Fruit fly (Drosophila melanogaster) whole organism, embryonic: Measurements from ENCODE around the gene Pi4KIIalpha.

Source experiments
- Asciz ChIP-seq: fragments of 200-800 bp; sonication (Bioruptor generic); optimal IDR thresholded peaks from 2 replicates; lab custom pipeline; 2017; ENCODE audit warnings: missing biosample characterization, mild to moderate bottlenecking, missing genetic modification characterization, missing genetic modification reagents
- Bteb2 ChIP-seq: fragments of 200-800 bp; sonication (Bioruptor generic); optimal IDR thresholded peaks from 2 replicates; lab custom pipeline; 2016; ENCODE audit warnings: missing biosample characterization, missing genetic modification characterization
- CG10267 ChIP-seq: fragments of 200-800 bp; sonication (Bioruptor generic); optimal IDR thresholded peaks from 2 replicates; lab custom pipeline; 2018; ENCODE audit warnings: missing biosample characterization, mild to moderate bottlenecking, missing genetic modification characterization, moderate library complexity
- CG11085 ChIP-seq: fragments of 200-800 bp; sonication (Bioruptor generic); IDR thresholded peaks from 2 replicates; pipeline ENCODE4 v1.3.6; 2022; ENCODE audit warnings: missing biosample characterization, missing genetic modification characterization
- CG11398 ChIP-seq: fragments of 200-800 bp; sonication (Bioruptor generic); optimal IDR thresholded peaks from 2 replicates; lab custom pipeline; 2016; ENCODE audit warnings: missing biosample characterization, missing genetic modification characterization
- CG11560 ChIP-seq: fragments of 200-800 bp; sonication (Bioruptor generic); IDR thresholded peaks from 3 replicates; pipeline ENCODE4 v1.3.6; 2022; ENCODE audit warnings: missing biosample characterization, missing genetic modification characterization
- CG14667 ChIP-seq: fragments of 200-800 bp; sonication (Bioruptor generic); IDR thresholded peaks from 2 replicates; pipeline ENCODE4 v1.3.6; 2022; ENCODE audit warnings: missing biosample characterization, missing genetic modification characterization
- CG16863 ChIP-seq: fragments of 200-800 bp; sonication (Bioruptor generic); optimal IDR thresholded peaks from 3 replicates; lab custom pipeline; 2016; ENCODE audit warnings: missing biosample characterization, missing genetic modification characterization
- CG17568 ChIP-seq: fragments of 200-800 bp; sonication (Bioruptor generic); optimal IDR thresholded peaks from 2 replicates; lab custom pipeline; 2018; ENCODE audit warnings: missing biosample characterization, mild to moderate bottlenecking, missing genetic modification characterization, moderate library complexity
- CG18599 ChIP-seq: fragments of 200-800 bp; sonication (Bioruptor generic); optimal IDR thresholded peaks from 3 replicates; lab custom pipeline; 2017; ENCODE audit warnings: missing biosample characterization, missing genetic modification characterization, mild to moderate bottlenecking, moderate library complexity, missing genetic modification reagents
- CG3065 ChIP-seq: fragments of 200-800 bp; sonication (Bioruptor generic); optimal IDR thresholded peaks from 2 replicates; lab custom pipeline; 2016; ENCODE audit warnings: missing biosample characterization, missing genetic modification characterization
- CG32772 ChIP-seq: fragments of 200-800 bp; sonication (Bioruptor generic); IDR thresholded peaks from 2 replicates; pipeline ENCODE4 v1.3.6; 2022; ENCODE audit warnings: missing biosample characterization, missing genetic modification characterization
- CG33557 ChIP-seq: fragments of 200-800 bp; sonication (Bioruptor generic); optimal IDR thresholded peaks from 2 replicates; lab custom pipeline; 2019; ENCODE audit warnings: missing biosample characterization, mild to moderate bottlenecking, missing genetic modification characterization, moderate library complexity
- CG3847 ChIP-seq: fragments of 200-800 bp; sonication (Bioruptor generic); IDR thresholded peaks from 2 replicates; pipeline ENCODE4 v1.3.6; 2022; ENCODE audit warnings: missing biosample characterization, missing genetic modification characterization
- CG42726 ChIP-seq: fragments of 200-800 bp; sonication (Bioruptor generic); IDR thresholded peaks from 2 replicates; pipeline ENCODE4 v1.3.6; 2022; ENCODE audit warnings: missing biosample characterization, missing genetic modification characterization; ENCODE audit not compliant: partially characterized antibody
- CG5953 ChIP-seq: fragments of 200-800 bp; sonication (Bioruptor generic); IDR thresholded peaks from 2 replicates; pipeline ENCODE4 v1.3.6; 2022; ENCODE audit warnings: missing biosample characterization, missing genetic modification characterization
- CG9876 ChIP-seq: fragments of 200-800 bp; sonication (Bioruptor generic); optimal IDR thresholded peaks from 2 replicates; lab custom pipeline; 2016; ENCODE audit warnings: missing biosample characterization, missing genetic modification characterization
- CTCF ChIP-seq: fragments of 200-800 bp; sonication (Bioruptor generic); optimal IDR thresholded peaks from 2 replicates; lab custom pipeline; 2017; ENCODE audit warnings: missing biosample characterization, mild to moderate bottlenecking, missing genetic modification characterization, moderate library complexity
- D ChIP-seq, 2 experiments: fragments of 200-800 bp in 1 of 2; fragments of >200 bp in 1 of 2; sonication (Bioruptor generic) in 1 of 2; optimal IDR thresholded peaks; 2 replicates in 1 of 2; 3 replicates in 1 of 2; lab custom pipeline; 2017; ENCODE audit warnings: mild to moderate bottlenecking in 1 of 2, missing biosample characterization in 1 of 2, missing genetic modification characterization in 1 of 2, missing genetic modification reagents in 1 of 2
- Dip3 ChIP-seq: fragments of 200-800 bp; sonication (Bioruptor generic); optimal IDR thresholded peaks from 3 replicates; lab custom pipeline; 2016; ENCODE audit warnings: missing biosample characterization, missing genetic modification characterization
- E2f2 ChIP-seq: fragments of 200-800 bp; sonication (Bioruptor generic); IDR thresholded peaks from 2 replicates; pipeline ENCODE4 v1.3.6; 2022; ENCODE audit warnings: missing biosample characterization, missing genetic modification characterization
- Fer1 ChIP-seq: fragments of 200-800 bp; sonication (Bioruptor generic); optimal IDR thresholded peaks from 2 replicates; lab custom pipeline; 2017; ENCODE audit warnings: missing biosample characterization, mild to moderate bottlenecking, missing genetic modification characterization
- H2.0 ChIP-seq: fragments of 200-800 bp; sonication (Bioruptor generic); IDR thresholded peaks from 2 replicates; pipeline ENCODE4 v1.3.6; 2022; ENCODE audit warnings: missing biosample characterization, missing genetic modification characterization
- Hsf ChIP-seq: fragments of 200-800 bp; sonication (Bioruptor generic); optimal IDR thresholded peaks from 3 replicates; lab custom pipeline; 2016; ENCODE audit warnings: missing biosample characterization, missing genetic modification characterization
- Lhr ChIP-seq: fragments of 200-800 bp; sonication (Bioruptor generic); optimal IDR thresholded peaks from 3 replicates; lab custom pipeline; 2017; ENCODE audit warnings: mild to moderate bottlenecking, missing biosample characterization, missing genetic modification reagents, missing genetic modification characterization
- Mad ChIP-seq: fragments of 200-800 bp; sonication (Bioruptor generic); optimal IDR thresholded peaks from 2 replicates; lab custom pipeline; 2016; ENCODE audit warnings: missing biosample characterization, missing genetic modification characterization
- NFAT ChIP-seq: fragments of 200-800 bp; sonication (Bioruptor generic); IDR thresholded peaks from 2 replicates; pipeline ENCODE4 v1.3.6; 2022; ENCODE audit warnings: missing biosample characterization, missing genetic modification characterization
- Ravus ChIP-seq: fragments of 200-800 bp; sonication (Bioruptor generic); IDR thresholded peaks from 2 replicates; pipeline ENCODE4 v1.3.6; 2022; ENCODE audit warnings: missing biosample characterization, missing genetic modification characterization
- Taf1 ChIP-seq: fragments of 200-800 bp; sonication (Bioruptor generic); IDR thresholded peaks from 2 replicates; pipeline ENCODE4 v1.3.6; 2022; ENCODE audit warnings: missing biosample characterization, missing genetic modification characterization
- ase ChIP-seq: fragments of 200-800 bp; sonication (Bioruptor generic); IDR thresholded peaks from 3 replicates; pipeline ENCODE4 v1.3.6; 2022; ENCODE audit warnings: missing biosample characterization, missing genetic modification characterization
- ato ChIP-seq: fragments of 200-800 bp; sonication (Bioruptor generic); IDR thresholded peaks from 2 replicates; pipeline ENCODE4 v1.3.6; 2022; ENCODE audit warnings: missing biosample characterization, missing genetic modification characterization; ENCODE audit not compliant: partially characterized antibody
- bab2 ChIP-seq: fragments of 200-800 bp; sonication (Bioruptor generic); optimal IDR thresholded peaks from 2 replicates; lab custom pipeline; 2016; ENCODE audit warnings: missing biosample characterization, missing genetic modification characterization
- bsh ChIP-seq, 2 experiments: fragments of 200-800 bp; sonication (Bioruptor generic); optimal IDR thresholded peaks; 2 replicates each; lab custom pipeline; 2017 to 2018; ENCODE audit warnings: mild to moderate bottlenecking in 2 of 2, missing biosample characterization in 2 of 2, missing genetic modification characterization in 2 of 2, moderate library complexity in 1 of 2
- cad ChIP-seq: fragments of >200 bp; optimal IDR thresholded peaks from 2 replicates; lab custom pipeline; 2017; ENCODE audit warnings: missing biosample characterization, missing genetic modification characterization
- ci ChIP-seq: fragments of 200-800 bp; sonication (Bioruptor generic); IDR thresholded peaks from 3 replicates; pipeline ENCODE4 v1.3.6; 2022; ENCODE audit warnings: missing biosample characterization, missing genetic modification characterization
- dati ChIP-seq: fragments of 200-800 bp; sonication (Bioruptor generic); IDR thresholded peaks from 2 replicates; pipeline ENCODE4 v1.3.6; 2022; ENCODE audit warnings: missing biosample characterization, missing genetic modification characterization
- fd3F ChIP-seq: fragments of 200-800 bp; sonication (Bioruptor generic); optimal IDR thresholded peaks from 2 replicates; lab custom pipeline; 2018; ENCODE audit warnings: missing biosample characterization, mild to moderate bottlenecking, missing genetic modification characterization, moderate library complexity
- grn ChIP-seq: fragments of 200-800 bp; sonication (Bioruptor generic); optimal IDR thresholded peaks from 3 replicates; lab custom pipeline; 2017; ENCODE audit warnings: missing biosample characterization, missing genetic modification characterization
- hb ChIP-seq: fragments of 200-800 bp; sonication (Bioruptor generic); IDR thresholded peaks from 3 replicates; pipeline ENCODE4 v1.3.6; 2022; ENCODE audit warnings: missing biosample characterization, missing genetic modification characterization; ENCODE audit not compliant: partially characterized antibody
- hkb ChIP-seq, 2 experiments: fragments of 200-800 bp in 1 of 2; fragments of >200 bp in 1 of 2; sonication (Bioruptor generic) in 1 of 2; IDR thresholded peaks in 1 of 2; optimal IDR thresholded peaks in 1 of 2; 2 replicates each; pipeline versions ENCODE4 v1.3.6 to Lab custom; 2017 to 2022; ENCODE audit warnings: missing biosample characterization in 1 of 2, missing genetic modification characterization in 1 of 2
- lmd ChIP-seq: fragments of 200-800 bp; sonication (Bioruptor generic); IDR thresholded peaks from 2 replicates; pipeline ENCODE4 v1.3.6; 2022; ENCODE audit warnings: missing biosample characterization, missing genetic modification characterization
- nerfin-2 ChIP-seq: fragments of 200-800 bp; sonication (Bioruptor generic); IDR thresholded peaks from 2 replicates; pipeline ENCODE4 v1.3.6; 2022; ENCODE audit warnings: missing biosample characterization, missing genetic modification characterization; ENCODE audit not compliant: partially characterized antibody
- odd ChIP-seq: fragments of 200-800 bp; sonication (Bioruptor generic); optimal IDR thresholded peaks from 2 replicates; lab custom pipeline; 2017; ENCODE audit warnings: missing biosample characterization, mild to moderate bottlenecking, missing genetic modification characterization
- pum ChIP-seq: fragments of 200-800 bp; sonication (Bioruptor generic); optimal IDR thresholded peaks from 2 replicates; lab custom pipeline; 2016; ENCODE audit warnings: missing biosample characterization, missing genetic modification characterization
- pzg ChIP-seq: fragments of 200-800 bp; sonication (Bioruptor generic); optimal IDR thresholded peaks from 3 replicates; lab custom pipeline; 2018; ENCODE audit warnings: missing biosample characterization, mild to moderate bottlenecking, missing genetic modification characterization, moderate library complexity
- sd ChIP-seq: fragments of 200-800 bp; sonication (Bioruptor generic); optimal IDR thresholded peaks from 3 replicates; lab custom pipeline; 2018; ENCODE audit warnings: missing biosample characterization, mild to moderate bottlenecking, missing genetic modification characterization, moderate library complexity
- sim ChIP-seq: fragments of 200-800 bp; sonication (Bioruptor generic); IDR thresholded peaks from 2 replicates; pipeline ENCODE4 v1.3.6; 2022; ENCODE audit warnings: missing biosample characterization, missing genetic modification characterization
- twi ChIP-seq: fragments of 200-800 bp; optimal IDR thresholded peaks from 2 replicates; lab custom pipeline; 2019; ENCODE audit warnings: missing biosample characterization, mild to moderate bottlenecking, missing genetic modification characterization, moderate library complexity
- tx ChIP-seq: fragments of 200-800 bp; sonication (Bioruptor generic); optimal IDR thresholded peaks from 2 replicates; lab custom pipeline; 2016; ENCODE audit warnings: missing biosample characterization, missing genetic modification characterization
- vfl ChIP-seq: fragments of 200-800 bp; sonication (Bioruptor generic); optimal IDR thresholded peaks from 2 replicates; lab custom pipeline; 2016; ENCODE audit warnings: missing biosample characterization, missing genetic modification characterization

The Pi4KIIalpha gene

DNA sequence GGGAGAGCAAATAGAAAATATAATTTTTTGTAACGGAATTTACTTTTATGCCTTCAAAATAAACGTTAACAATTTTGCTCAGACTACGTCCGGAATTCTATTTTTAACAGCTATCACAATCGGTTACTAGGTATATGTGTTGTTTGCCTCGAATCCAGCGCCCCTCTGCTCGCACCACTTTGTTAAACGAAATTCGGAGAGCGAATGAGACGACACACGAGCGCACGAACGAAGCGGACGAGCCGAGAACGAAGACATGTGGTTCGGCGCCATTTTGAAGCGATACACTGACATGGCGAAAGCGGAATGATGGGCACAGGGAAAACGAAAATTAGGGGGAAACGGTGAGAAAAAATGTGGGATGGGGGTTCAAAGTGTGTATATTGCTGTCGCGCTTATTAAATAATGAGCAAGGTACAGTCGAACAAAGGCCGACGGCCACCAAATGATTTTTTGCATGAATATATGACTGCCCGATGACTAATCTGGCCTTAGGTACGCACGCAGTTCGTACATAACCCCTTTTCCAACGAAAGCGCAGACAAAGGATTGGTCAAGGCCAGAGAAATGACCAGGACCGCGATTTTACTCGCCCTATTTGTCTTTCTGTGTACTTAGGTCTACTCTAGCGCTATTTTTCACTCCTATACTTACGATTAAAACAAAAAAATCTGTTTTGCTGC is 37.0 kb upstream of the Pi4KIIalpha start (continued):
- TF ChIP-seq hb (GFP tag; lab: Robert Waterston, UW) (no peak), bab2 (no peak), H2.0 (GFP tag; lab: Robert Waterston, UW) (no peak), CG32772 (GFP tag; lab: Robert Waterston, UW) (no peak), fd3F (GFP tag; lab: Kevin White, UChicago) (no peak), D (optimal IDR thresholded peaks at IDR 0.05; lab: Kevin White, UChicago) (peak; percentile 65), D (GFP tag; optimal IDR thresholded peaks at IDR 0.05; lab: Kevin White, UChicago) (no peak), CG3847 (GFP tag; lab: Robert Waterston, UW) (no peak), CTCF (GFP tag; lab: Kevin White, UChicago) (no peak), CG3065 (no peak), Asciz (GFP tag; lab: Kevin White, UChicago) (no peak), CG10267 (tag; lab: Kevin White, UChicago) (no peak), Ravus (GFP tag; lab: Robert Waterston, UW) (no peak), sim (GFP tag; lab: Robert Waterston, UW) (no peak), Hsf (GFP tag; lab: Kevin White, UChicago) (no peak), CG42726 (GFP tag; lab: Robert Waterston, UW) (no peak), grn (GFP tag; lab: Kevin White, UChicago) (no peak), odd (peak; percentile 21), Lhr (no peak), pzg (GFP tag; lab: Kevin White, UChicago) (no peak), CG14667 (GFP tag; lab: Robert Waterston, UW) (no peak), Bteb2 (GFP tag; lab: Kevin White, UChicago) (no peak), CG9876 (GFP tag; lab: Kevin White, UChicago) (no peak), bsh (GFP tag; optimal IDR thresholded peaks at IDR 0.05; lab: Kevin White, UChicago) (peak; percentile 11 to 23), twi (tag; lab: Kevin White, UChicago) (peak; percentile 42), CG16863 (GFP tag; lab: Kevin White, UChicago) (no peak), E2f2 (GFP tag; lab: Robert Waterston, UW) (no peak), ci (no peak), NFAT (GFP tag; lab: Robert Waterston, UW) (no peak), CG17568 (GFP tag; lab: Kevin White, UChicago) (no peak), CG11560 (tag; lab: Robert Waterston, UW) (no peak), cad (GFP tag; lab: Kevin White, UChicago) (no peak), pum (GFP tag; lab: Kevin White, UChicago) (no peak), Mad (GFP tag; lab: Kevin White, UChicago) (no peak), CG11085 (GFP tag; lab: Robert Waterston, UW) (no peak), sd (peak; percentile 95), nerfin-2 (no peak), dati (GFP tag; lab: Robert Waterston, UW) (no peak), Dip3 (GFP tag; lab: Kevin White, UChicago) (no peak), CG18599 (GFP tag; lab: Kevin White, UChicago) (peak; percentile 39), ato (no peak), Taf1 (GFP tag; lab: Robert Waterston, UW) (no peak), lmd (GFP tag; lab: Robert Waterston, UW) (no peak), CG33557 (GFP tag; lab: Kevin White, UChicago) (peak; percentile 18), tx (GFP tag; lab: Kevin White, UChicago) (no peak), CG5953 (GFP tag; lab: Robert Waterston, UW) (no peak), hkb (optimal IDR thresholded peaks at IDR 0.05; lab: Kevin White, UChicago) (no peak), hkb (GFP tag; IDR thresholded peaks at IDR 0.05; lab: Robert Waterston, UW) (no peak), vfl (GFP tag; lab: Kevin White, UChicago) (no peak), ase (GFP tag; lab: Robert Waterston, UW) (no peak), Fer1 (GFP tag; lab: Kevin White, UChicago) (peak; percentile 42), CG11398 (GFP tag; lab: Kevin White, UChicago) (no peak)
